Fruit fly (Drosophila melanogaster): ENCODE data around the gene GstT3.

DNA sequence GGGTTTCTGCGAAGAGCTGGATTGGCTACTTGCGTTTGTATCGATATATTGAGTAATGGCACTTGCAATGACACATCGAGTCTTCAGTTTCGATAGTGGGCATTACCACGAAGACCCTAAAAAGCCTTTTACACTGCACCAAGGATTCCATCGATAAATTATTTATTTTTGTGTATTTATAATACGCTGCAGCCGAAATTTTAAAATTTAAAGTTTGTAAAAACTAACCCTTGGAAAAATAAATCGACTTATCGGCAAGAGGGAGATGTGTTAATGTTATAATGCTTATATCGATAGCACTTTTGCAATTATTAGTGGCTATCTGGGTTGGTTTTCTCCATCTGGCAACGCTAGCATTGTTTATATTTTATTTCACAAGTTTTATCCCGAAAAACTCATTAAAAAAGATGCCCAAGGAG lies 43.5 kb upstream of the GstT3 start, which contains the start of the genes Pp4-19C and cactin:
- TF ChIP-seq CG7368 (GFP tag; optimal IDR thresholded peaks at IDR 0.05) (no peak), CG10631 (GFP tag; optimal IDR thresholded peaks at IDR 0.05) (no peak), esn (GFP tag; optimal IDR thresholded peaks at IDR 0.05) (peak; percentile 33), achi (GFP tag; optimal IDR thresholded peaks at IDR 0.05) (no peak), CG11762 (GFP tag; optimal IDR thresholded peaks at IDR 0.05; ENCODE audit: insufficient read depth) (no peak), Sox102F (GFP tag; optimal IDR thresholded peaks at IDR 0.05) (no peak), fd59A (GFP tag; optimal IDR thresholded peaks at IDR 0.05) (no peak), Ets21C (GFP tag; optimal IDR thresholded peaks at IDR 0.05) (no peak), CG6854 (GFP tag; optimal IDR thresholded peaks at IDR 0.05) (no peak), dsx (GFP tag; optimal IDR thresholded peaks at IDR 0.05; ENCODE audit: poor library complexity, severe bottlenecking) (no peak), Hr39 (GFP tag; optimal IDR thresholded peaks at IDR 0.05) (peak; percentile 43), CG4318 (GFP tag; optimal IDR thresholded peaks at IDR 0.05) (no peak), Blimp-1 (GFP tag; optimal IDR thresholded peaks at IDR 0.05) (no peak), CG16779 (tag; optimal IDR thresholded peaks at IDR 0.05) (no peak)
